Worm (Caenorhabditis elegans): ENCODE measurements around the gene F56C3.4.
A peak's percentile ranks its signal among the peaks of the same experiment; 100 is the strongest.

DNA sequence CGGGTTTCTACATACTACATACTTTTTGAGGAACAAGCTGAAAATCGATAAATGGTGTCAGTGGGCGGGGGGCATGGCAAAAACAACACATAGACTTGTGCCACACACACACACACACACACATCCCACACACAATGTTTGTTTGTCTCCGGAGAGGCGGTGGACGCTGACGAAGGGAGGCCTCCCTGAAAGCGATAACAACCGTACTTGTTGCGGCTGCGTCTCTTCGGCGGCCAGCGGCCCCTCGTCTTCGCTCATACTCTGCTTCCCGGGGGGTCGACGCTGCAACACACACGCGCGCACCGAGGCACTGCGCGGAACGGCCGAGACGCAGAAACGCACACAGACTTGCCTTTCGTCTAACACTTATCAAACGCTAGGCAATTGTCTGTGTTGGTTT lies 40.8 kb downstream of the F56C3.4 start:
- TF ChIP-seq hnd-1 (tag; optimal IDR thresholded peaks at IDR 0.05), result no peak
- no peak for TF ChIP-seq ama-1 (optimal IDR thresholded peaks at IDR 0.05)
- no peak for TF ChIP-seq tra-4 (tag; optimal IDR thresholded peaks at IDR 0.05)
- no peak for TF ChIP-seq pes-1 (GFP tag; IDR thresholded peaks at IDR 0.05)
- no peak for TF ChIP-seq tbx-11 (GFP tag; IDR thresholded peaks at IDR 0.05)
- peak; percentile 53 for TF ChIP-seq F13C5.2 (tag; optimal IDR thresholded peaks at IDR 0.05)

Measured in whole organism, early embryonic.